Fruit fly (Drosophila melanogaster) whole organism, embryonic: ENCODE results near the gene Dhdds.

ENCODE experiments used
- CG10209 ChIP-seq: fragments of 200-800 bp; sonication (Bioruptor generic); optimal IDR thresholded peaks from 3 replicates; lab custom pipeline; 2017; ENCODE audit warnings: missing biosample characterization, mild to moderate bottlenecking, missing genetic modification characterization, missing genetic modification reagents
- CG10366 ChIP-seq: fragments of 200-800 bp; sonication (Bioruptor generic); IDR thresholded peaks from 2 replicates; pipeline ENCODE4 v1.3.6; 2022; ENCODE audit warnings: missing biosample characterization, missing genetic modification characterization
- CG10462 ChIP-seq: fragments of 200-800 bp; sonication (Bioruptor generic); optimal IDR thresholded peaks from 2 replicates; lab custom pipeline; 2016; ENCODE audit warnings: missing biosample characterization, missing genetic modification characterization
- CG10979 ChIP-seq: fragments of 200-800 bp; sonication (Bioruptor generic); optimal IDR thresholded peaks from 2 replicates; lab custom pipeline; 2018; ENCODE audit warnings: missing biosample characterization, mild to moderate bottlenecking, missing genetic modification characterization, moderate library complexity
- CG12071 ChIP-seq: fragments of 200-800 bp; sonication (Bioruptor generic); optimal IDR thresholded peaks from 3 replicates; lab custom pipeline; 2018; ENCODE audit warnings: missing biosample characterization, mild to moderate bottlenecking, missing genetic modification characterization
- CG12104 ChIP-seq: fragments of 200-800 bp; sonication (Bioruptor generic); optimal IDR thresholded peaks from 3 replicates; lab custom pipeline; 2016; ENCODE audit warnings: missing biosample characterization, missing genetic modification characterization
- CG13123 ChIP-seq: fragments of 200-800 bp; sonication (Bioruptor generic); optimal IDR thresholded peaks from 2 replicates; lab custom pipeline; 2016; ENCODE audit warnings: missing biosample characterization, missing genetic modification characterization
- CG14014 ChIP-seq: fragments of 200-800 bp; sonication (Bioruptor generic); IDR thresholded peaks from 2 replicates; pipeline ENCODE4 v1.3.6; 2022; ENCODE audit warnings: missing biosample characterization, missing genetic modification characterization
- CG16813 ChIP-seq: fragments of 200-800 bp; sonication (Bioruptor generic); IDR thresholded peaks from 3 replicates; pipeline ENCODE4 v1.3.6; 2022; ENCODE audit warnings: missing biosample characterization, missing genetic modification characterization; ENCODE audit not compliant: partially characterized antibody
- CG17568 ChIP-seq: fragments of 200-800 bp; sonication (Bioruptor generic); optimal IDR thresholded peaks from 2 replicates; lab custom pipeline; 2018; ENCODE audit warnings: missing biosample characterization, mild to moderate bottlenecking, missing genetic modification characterization, moderate library complexity
- CG18262 ChIP-seq: fragments of 200-800 bp; optimal IDR thresholded peaks from 3 replicates; lab custom pipeline; 2019; ENCODE audit warnings: missing biosample characterization, mild to moderate bottlenecking, missing genetic modification characterization, moderate library complexity
- CG1832 ChIP-seq: fragments of 200-800 bp; sonication (Bioruptor generic); optimal IDR thresholded peaks from 2 replicates; lab custom pipeline; 2017; ENCODE audit warnings: missing biosample characterization, mild to moderate bottlenecking, missing genetic modification characterization, inconsistent platforms
- CG18764 ChIP-seq: fragments of 200-800 bp; sonication (Bioruptor generic); optimal IDR thresholded peaks from 3 replicates; lab custom pipeline; 2016; ENCODE audit warnings: missing biosample characterization, missing genetic modification characterization
- CG2889 ChIP-seq: fragments of 200-800 bp; sonication (Bioruptor generic); IDR thresholded peaks from 3 replicates; pipeline ENCODE4 v1.3.6; 2022; ENCODE audit warnings: missing biosample characterization, missing genetic modification characterization
- CG3163 ChIP-seq: fragments of 200-800 bp; sonication (Bioruptor generic); optimal IDR thresholded peaks from 3 replicates; lab custom pipeline; 2016; ENCODE audit warnings: missing biosample characterization, missing genetic modification characterization
- CG3407 ChIP-seq: fragments of 200-800 bp; sonication (Bioruptor generic); optimal IDR thresholded peaks from 2 replicates; lab custom pipeline; 2018; ENCODE audit warnings: missing biosample characterization, mild to moderate bottlenecking, missing genetic modification characterization
- CG34422 ChIP-seq: fragments of 200-800 bp; sonication (Bioruptor generic); IDR thresholded peaks from 3 replicates; pipeline ENCODE4 v1.3.6; 2022; ENCODE audit warnings: missing biosample characterization, missing genetic modification characterization
- CG3847 ChIP-seq: fragments of 200-800 bp; sonication (Bioruptor generic); IDR thresholded peaks from 2 replicates; pipeline ENCODE4 v1.3.6; 2022; ENCODE audit warnings: missing biosample characterization, missing genetic modification characterization
- CG4404 ChIP-seq: fragments of 200-800 bp; sonication (Bioruptor generic); IDR thresholded peaks from 2 replicates; pipeline ENCODE4 v1.3.6; 2022; ENCODE audit warnings: missing biosample characterization, missing genetic modification characterization
- CG4617 ChIP-seq: fragments of 200-800 bp; sonication (Bioruptor generic); optimal IDR thresholded peaks from 3 replicates; lab custom pipeline; 2016; ENCODE audit warnings: missing biosample characterization, missing genetic modification characterization, borderline replicate concordance
- CG7928 ChIP-seq: fragments of 200-800 bp; sonication (Bioruptor generic); optimal IDR thresholded peaks from 2 replicates; lab custom pipeline; 2017; ENCODE audit warnings: missing biosample characterization, mild to moderate bottlenecking, missing genetic modification characterization
- CG9727 ChIP-seq: fragments of 200-800 bp; sonication (Bioruptor generic); optimal IDR thresholded peaks from 3 replicates; lab custom pipeline; 2017; ENCODE audit warnings: missing biosample characterization, mild to moderate bottlenecking, missing genetic modification characterization
- CG9876 ChIP-seq: fragments of 200-800 bp; sonication (Bioruptor generic); optimal IDR thresholded peaks from 2 replicates; lab custom pipeline; 2016; ENCODE audit warnings: missing biosample characterization, missing genetic modification characterization
- CkIIα-i1 ChIP-seq: fragments of 200-800 bp; sonication (Bioruptor generic); IDR thresholded peaks from 2 replicates; pipeline ENCODE4 v1.3.6; 2022; ENCODE audit warnings: missing biosample characterization, missing genetic modification characterization
- CoRest ChIP-seq: fragments of 200-800 bp; sonication (Bioruptor generic); optimal IDR thresholded peaks from 3 replicates; lab custom pipeline; 2018; ENCODE audit warnings: missing biosample characterization, mild to moderate bottlenecking, missing genetic modification characterization, moderate library complexity
- CrebB ChIP-seq: fragments of 200-800 bp; sonication (Bioruptor generic); optimal IDR thresholded peaks from 3 replicates; lab custom pipeline; 2018; ENCODE audit warnings: missing biosample characterization, mild to moderate bottlenecking, missing genetic modification characterization
- D19A ChIP-seq: fragments of 200-800 bp; optimal IDR thresholded peaks from 3 replicates; lab custom pipeline; 2019; ENCODE audit warnings: missing biosample characterization, mild to moderate bottlenecking, missing genetic modification characterization, moderate library complexity
- Dbx ChIP-seq: fragments of 200-800 bp; sonication (Bioruptor generic); IDR thresholded peaks from 3 replicates; pipeline ENCODE4 v1.3.6; 2022; ENCODE audit warnings: missing biosample characterization, missing genetic modification characterization
- Doc2 ChIP-seq: fragments of 200-800 bp; sonication (Bioruptor generic); IDR thresholded peaks from 2 replicates; pipeline ENCODE4 v1.3.6; 2022; ENCODE audit warnings: missing biosample characterization, missing genetic modification characterization
- Dref ChIP-seq: fragments of 200-800 bp; sonication (Bioruptor generic); IDR thresholded peaks from 2 replicates; pipeline ENCODE4 v1.3.6; 2022; ENCODE audit warnings: missing biosample characterization, missing genetic modification characterization
- ERR ChIP-seq: fragments of 200-800 bp; sonication (Bioruptor generic); optimal IDR thresholded peaks from 2 replicates; lab custom pipeline; 2016; ENCODE audit warnings: missing biosample characterization, missing genetic modification characterization
- Hr3 ChIP-seq: fragments of 200-800 bp; sonication (Bioruptor generic); optimal IDR thresholded peaks from 3 replicates; lab custom pipeline; 2016; ENCODE audit warnings: missing biosample characterization, missing genetic modification characterization
- Lhr ChIP-seq: fragments of 200-800 bp; sonication (Bioruptor generic); optimal IDR thresholded peaks from 3 replicates; lab custom pipeline; 2017; ENCODE audit warnings: mild to moderate bottlenecking, missing biosample characterization, missing genetic modification reagents, missing genetic modification characterization
- Side ChIP-seq: fragments of 200-800 bp; sonication (Bioruptor generic); optimal IDR thresholded peaks from 2 replicates; lab custom pipeline; 2016; ENCODE audit warnings: missing biosample characterization, missing genetic modification characterization
- Xrp1 ChIP-seq: fragments of 200-800 bp; sonication (Bioruptor generic); IDR thresholded peaks from 2 replicates; pipeline ENCODE4 v1.3.6; 2022; ENCODE audit warnings: missing biosample characterization, missing genetic modification characterization
- amos ChIP-seq: fragments of 200-800 bp; sonication (Bioruptor generic); IDR thresholded peaks from 2 replicates; pipeline ENCODE4 v1.3.6; 2022; ENCODE audit warnings: missing biosample characterization, missing genetic modification characterization; ENCODE audit not compliant: partially characterized antibody
- bbx ChIP-seq: fragments of 200-800 bp; sonication (Bioruptor generic); IDR thresholded peaks from 2 replicates; pipeline ENCODE4 v1.3.6; 2022; ENCODE audit warnings: missing biosample characterization, missing genetic modification characterization; ENCODE audit not compliant: partially characterized antibody
- btn ChIP-seq: fragments of 200-800 bp; sonication (Bioruptor generic); optimal IDR thresholded peaks from 2 replicates; lab custom pipeline; 2016; ENCODE audit warnings: missing biosample characterization, missing genetic modification characterization
- gce ChIP-seq: fragments of 200-800 bp; sonication (Bioruptor generic); IDR thresholded peaks from 3 replicates; pipeline ENCODE4 v1.3.6; 2022; ENCODE audit warnings: missing biosample characterization, missing genetic modification characterization
- gem ChIP-seq: fragments of 200-800 bp; sonication (Bioruptor generic); optimal IDR thresholded peaks from 2 replicates; lab custom pipeline; 2019; ENCODE audit warnings: missing biosample characterization, mild to moderate bottlenecking, missing genetic modification characterization, moderate library complexity
- inv ChIP-seq: fragments of 200-800 bp; sonication (Bioruptor generic); IDR thresholded peaks from 2 replicates; pipeline ENCODE4 v1.3.6; 2022; ENCODE audit warnings: missing biosample characterization, missing genetic modification characterization; ENCODE audit not compliant: partially characterized antibody
- kah ChIP-seq: fragments of 200-800 bp; sonication (Bioruptor generic); optimal IDR thresholded peaks from 2 replicates; lab custom pipeline; 2018; ENCODE audit warnings: missing biosample characterization, mild to moderate bottlenecking, missing genetic modification characterization
- kay ChIP-seq: fragments of 200-800 bp; sonication (Bioruptor generic); optimal IDR thresholded peaks from 2 replicates; lab custom pipeline; 2016; ENCODE audit warnings: missing biosample characterization, missing genetic modification characterization
- nom ChIP-seq: fragments of 200-800 bp; sonication (Bioruptor generic); optimal IDR thresholded peaks from 2 replicates; lab custom pipeline; 2017; ENCODE audit warnings: missing biosample characterization, missing genetic modification characterization, mild to moderate bottlenecking, moderate library complexity, missing genetic modification reagents
- pb ChIP-seq: fragments of 200-800 bp; sonication (Bioruptor generic); optimal IDR thresholded peaks from 3 replicates; lab custom pipeline; 2016; ENCODE audit warnings: missing biosample characterization, missing genetic modification characterization
- pho ChIP-seq: fragments of 200-800 bp; sonication (Bioruptor generic); optimal IDR thresholded peaks from 2 replicates; lab custom pipeline; 2016; ENCODE audit warnings: missing biosample characterization, missing genetic modification characterization
- sr ChIP-seq: fragments of 200-800 bp; sonication (Bioruptor generic); IDR thresholded peaks from 3 replicates; pipeline ENCODE4 v1.3.6; 2022; ENCODE audit warnings: missing biosample characterization, missing genetic modification characterization
- unpg ChIP-seq: fragments of 200-800 bp; sonication (Bioruptor generic); optimal IDR thresholded peaks from 3 replicates; lab custom pipeline; 2018; ENCODE audit warnings: missing biosample characterization, mild to moderate bottlenecking, missing genetic modification characterization, moderate library complexity
- wor ChIP-seq: fragments of 200-800 bp; sonication (Bioruptor generic); IDR thresholded peaks from 2 replicates; pipeline ENCODE4 v1.3.6; 2022; ENCODE audit warnings: missing biosample characterization, missing genetic modification characterization
- z ChIP-seq: fragments of 200-800 bp; sonication (Bioruptor generic); IDR thresholded peaks from 3 replicates; pipeline ENCODE4 v1.3.6; 2022; ENCODE audit warnings: missing biosample characterization, missing genetic modification characterization
- zfh2 ChIP-seq: fragments of 200-800 bp; sonication (Bioruptor generic); optimal IDR thresholded peaks from 2 replicates; lab custom pipeline; 2016; ENCODE audit warnings: missing biosample characterization, missing genetic modification characterization

Gene Dhdds

DNA sequence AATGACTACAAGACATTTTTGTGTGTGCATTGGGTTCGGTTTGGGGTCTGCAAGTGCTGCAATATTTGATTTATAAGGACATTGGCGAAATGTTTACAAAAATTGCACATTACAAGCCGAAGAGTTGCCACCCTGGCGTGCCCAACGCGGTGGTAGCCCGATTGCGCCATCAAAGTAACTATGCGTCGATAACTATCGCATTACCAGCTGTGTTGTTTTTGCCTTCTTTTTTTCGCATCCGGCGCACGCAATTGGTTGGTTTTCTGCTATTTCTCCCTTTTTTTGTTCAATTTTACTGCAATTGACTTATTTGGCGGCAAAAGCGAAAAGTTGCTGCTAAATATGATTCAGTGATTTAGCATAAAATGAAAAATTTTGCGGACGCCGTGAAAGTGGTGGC lies 1.5 kb upstream of the Dhdds start, which contains the start of gene RpS14b (continued):
- TF ChIP-seq gem = peak; percentile 23
- peak; percentile 37 for TF ChIP-seq CG4617
- peak; percentile 67 for TF ChIP-seq sr (GFP tag; lab: Robert Waterston, UW)
- peak; percentile 58 for TF ChIP-seq CG10366
- no peak for TF ChIP-seq Hr3 (GFP tag; lab: Kevin White, UChicago)
- TF ChIP-seq z (GFP tag; lab: Robert Waterston, UW) = no peak
- peak; percentile 83 for TF ChIP-seq amos (GFP tag; lab: Robert Waterston, UW)
- no peak for TF ChIP-seq CG4404 (GFP tag; lab: Robert Waterston, UW)
- TF ChIP-seq zfh2 (GFP tag; lab: Kevin White, UChicago) = peak; percentile 60
- TF ChIP-seq bbx (GFP tag; lab: Robert Waterston, UW) = peak; percentile 80
- no peak for TF ChIP-seq kay (GFP tag; lab: Kevin White, UChicago)
- TF ChIP-seq CG16813 (GFP tag; lab: Robert Waterston, UW) = peak; percentile 78
- TF ChIP-seq D19A (tag; lab: Kevin White, UChicago) = no peak
- TF ChIP-seq CG10979 (tag; lab: Kevin White, UChicago) = peak; percentile 25
- TF ChIP-seq CG3847 (GFP tag; lab: Robert Waterston, UW) = peak; percentile 61
- TF ChIP-seq CG14014 (GFP tag; lab: Robert Waterston, UW) = peak; percentile 60; the same call in 1 of the 2 replicates
- TF ChIP-seq ERR (GFP tag; lab: Kevin White, UChicago) = peak; percentile 19
- TF ChIP-seq pb (GFP tag; lab: Kevin White, UChicago) = peak; percentile 51
- peak; percentile 42 for TF ChIP-seq CG12071 (GFP tag; lab: Kevin White, UChicago)
- peak; percentile 73 for TF ChIP-seq nom
- no peak for TF ChIP-seq CG9876 (GFP tag; lab: Kevin White, UChicago)
- peak; percentile 8 for TF ChIP-seq CG17568 (GFP tag; lab: Kevin White, UChicago)
- TF ChIP-seq CG3163 (GFP tag; lab: Kevin White, UChicago) = peak; percentile 9
- no peak for TF ChIP-seq Doc2 (GFP tag; lab: Robert Waterston, UW)
- TF ChIP-seq Dref (GFP tag; lab: Robert Waterston, UW) = peak; percentile 88
- peak; percentile 53; the same call in 1 of the 3 replicates for TF ChIP-seq CG2889 (GFP tag; lab: Robert Waterston, UW)
- peak; percentile 40 for TF ChIP-seq CG3407 (GFP tag; lab: Kevin White, UChicago)
- TF ChIP-seq Lhr = peak; percentile 51
- TF ChIP-seq CG9727 (GFP tag; lab: Kevin White, UChicago) = peak; percentile 74
- TF ChIP-seq inv = peak; percentile 67
- TF ChIP-seq pho (GFP tag; lab: Kevin White, UChicago) = peak; percentile 53
- no peak for TF ChIP-seq CG7928 (GFP tag; lab: Kevin White, UChicago)
- TF ChIP-seq CG10462 (GFP tag; lab: Kevin White, UChicago) = no peak
- no peak for TF ChIP-seq CG12104
- peak; percentile 45 for TF ChIP-seq CG10209 (GFP tag; lab: Kevin White, UChicago)
- peak; percentile 86 for TF ChIP-seq CG34422 (GFP tag; lab: Robert Waterston, UW)
- no peak for TF ChIP-seq wor (GFP tag; lab: Robert Waterston, UW)
- TF ChIP-seq CG1832 (GFP tag; lab: Kevin White, UChicago) = no peak
- peak; percentile 72 for TF ChIP-seq CrebB
- TF ChIP-seq CG18764 (GFP tag; lab: Kevin White, UChicago) = peak; percentile 31
- TF ChIP-seq Xrp1 (GFP tag; lab: Robert Waterston, UW) = no peak
- 0 out of 2 replicates have a peak, but pooled peaks have one; percentile 26 for TF ChIP-seq CkIIα-i1 (GFP tag; lab: Robert Waterston, UW)
- peak; percentile 74 for TF ChIP-seq Side (GFP tag; lab: Kevin White, UChicago)
- peak; percentile 7 for TF ChIP-seq kah (GFP tag; lab: Kevin White, UChicago)
- TF ChIP-seq unpg (GFP tag; lab: Kevin White, UChicago) = peak; percentile 51
- TF ChIP-seq CG18262 (tag; lab: Kevin White, UChicago) = peak; percentile 22
- TF ChIP-seq gce = peak; percentile 72; the same call in 2 of the 3 replicates
- peak; percentile 7 for TF ChIP-seq btn (GFP tag; lab: Kevin White, UChicago)
- no peak for TF ChIP-seq CG13123 (GFP tag; lab: Kevin White, UChicago)
- peak; percentile 45 for TF ChIP-seq CoRest (tag; lab: Kevin White, UChicago)
- TF ChIP-seq Dbx (GFP tag; lab: Robert Waterston, UW) = peak; percentile 68
